Fruit fly (Drosophila melanogaster): ENCODE data around the gene CG31606.
A peak's percentile ranks its signal among the peaks of the same experiment; 100 is the strongest.

CG31606 gene

DNA sequence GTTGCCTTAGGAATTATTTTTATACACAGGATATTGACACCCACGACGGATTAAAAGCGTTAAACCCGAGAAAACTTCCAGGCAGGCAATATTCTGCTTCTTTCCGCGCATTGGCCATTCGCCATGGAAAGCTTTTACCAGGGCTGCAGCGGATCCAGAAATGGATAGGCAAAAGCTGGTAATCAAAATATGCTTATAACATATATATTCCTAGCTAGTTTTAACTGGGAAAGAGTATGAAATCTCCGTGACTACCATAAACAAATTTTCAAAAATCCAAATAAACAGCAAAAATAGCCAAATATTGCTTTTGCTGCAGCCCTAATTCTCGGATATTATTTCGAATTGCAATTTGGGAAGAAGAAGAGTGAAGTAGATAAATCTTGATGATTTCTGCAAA, 12.1 kb downstream of the CG31606 start, which contains the start of the genes PAPLA1 and Rbsn-5 (continued):
- TF ChIP-seq Ptx1 (GFP tag; IDR thresholded peaks at IDR 0.05) (peak; percentile 96), fru (optimal IDR thresholded peaks at IDR 0.05) (no peak), CG13287 (GFP tag; IDR thresholded peaks at IDR 0.05; ENCODE audit: partially characterized antibody) (no peak; the same call in 1 of the 2 replicates), CG13123 (GFP tag; optimal IDR thresholded peaks at IDR 0.05) (peak; percentile 91), CG30403 (GFP tag; optimal IDR thresholded peaks at IDR 0.05) (peak; percentile 97), org-1 (GFP tag; optimal IDR thresholded peaks at IDR 0.05) (peak; percentile 86), CG2875 (GFP tag; optimal IDR thresholded peaks at IDR 0.05) (peak; percentile 80), stwl (tag; optimal IDR thresholded peaks at IDR 0.05) (peak; percentile 65), Spps (tag; optimal IDR thresholded peaks at IDR 0.05) (peak; percentile 83), CG16813 (GFP tag; IDR thresholded peaks at IDR 0.05; ENCODE audit: partially characterized antibody) (no peak), Atf3 (GFP tag; optimal IDR thresholded peaks at IDR 0.05) (peak; percentile 94), CG18619 (GFP tag; optimal IDR thresholded peaks at IDR 0.05) (peak; percentile 88), CG11695 (GFP tag; IDR thresholded peaks at IDR 0.05) (peak; percentile 87), CG1024 (GFP tag; IDR thresholded peaks at IDR 0.05) (peak; percentile 76), CG9215 (GFP tag; IDR thresholded peaks at IDR 0.05) (peak; percentile 89), CG15514 (GFP tag; optimal IDR thresholded peaks at IDR 0.05) (peak; percentile 90), pzg (GFP tag; optimal IDR thresholded peaks at IDR 0.05) (peak; percentile 82), YL-1 (GFP tag; optimal IDR thresholded peaks at IDR 0.05) (peak; percentile 73), MESR4 (GFP tag; optimal IDR thresholded peaks at IDR 0.05) (peak; percentile 59), jigr1 (GFP tag; IDR thresholded peaks at IDR 0.05) (peak; percentile 87), CG18011 (GFP tag; optimal IDR thresholded peaks at IDR 0.05) (peak; percentile 86), gce (GFP tag; IDR thresholded peaks at IDR 0.05) (peak; percentile 74; the same call in 2 of the 3 replicates), ind (GFP tag; optimal IDR thresholded peaks at IDR 0.05) (peak; percentile 97), row (GFP tag; IDR thresholded peaks at IDR 0.05) (peak; percentile 97), CG14860 (GFP tag; IDR thresholded peaks at IDR 0.05; ENCODE audit: partially characterized antibody) (no peak), peb (GFP tag; IDR thresholded peaks at IDR 0.05) (peak; percentile 87), bsh (GFP tag; optimal IDR thresholded peaks at IDR 0.05) (peak; percentile 82 to 95), ssp (GFP tag; IDR thresholded peaks at IDR 0.05) (peak; percentile 84), Lpt (GFP tag; optimal IDR thresholded peaks at IDR 0.05) (no peak), Bgb (GFP tag; IDR thresholded peaks at IDR 0.05; ENCODE audit: partially characterized antibody) (peak; percentile 15; the same call in 1 of the 2 replicates), CG31388 (GFP tag; optimal IDR thresholded peaks at IDR 0.05) (peak; percentile 89), NC2α (GFP tag; optimal IDR thresholded peaks at IDR 0.05) (peak; percentile 88), zfh1 (GFP tag; IDR thresholded peaks at IDR 0.05) (peak; percentile 93), unc-4 (GFP tag; IDR thresholded peaks at IDR 0.05; ENCODE audit: partially characterized antibody) (no peak), toy (GFP tag; IDR thresholded peaks at IDR 0.05) (peak; percentile 55; the same call in 1 of the 2 replicates), cas (GFP tag; IDR thresholded peaks at IDR 0.05) (peak; percentile 87), CG7271 (tag; optimal IDR thresholded peaks at IDR 0.05) (peak; percentile 85), CG11723 (GFP tag; optimal IDR thresholded peaks at IDR 0.05) (peak; percentile 84), gcm2 (GFP tag; optimal IDR thresholded peaks at IDR 0.05) (peak; percentile 92), ham (GFP tag; IDR thresholded peaks at IDR 0.05) (peak; percentile 87), CG8478 (optimal IDR thresholded peaks at IDR 0.05) (no peak), Sin3A (optimal IDR thresholded peaks at IDR 0.05) (peak; percentile 25), CG12744 (GFP tag; optimal IDR thresholded peaks at IDR 0.05) (peak; percentile 89), PHDP (tag; optimal IDR thresholded peaks at IDR 0.05) (peak; percentile 94), exex (tag; optimal IDR thresholded peaks at IDR 0.05) (peak; percentile 93), CG6254 (GFP tag; optimal IDR thresholded peaks at IDR 0.05) (peak; percentile 64), zf30C (GFP tag; optimal IDR thresholded peaks at IDR 0.05) (no peak), CG10321 (GFP tag; IDR thresholded peaks at IDR 0.05) (peak; percentile 59), gsb (GFP tag; IDR thresholded peaks at IDR 0.05) (peak; percentile 77; the same call in 1 of the 2 replicates), hth (optimal IDR thresholded peaks at IDR 0.05) (no peak), CG4360 (GFP tag; IDR thresholded peaks at IDR 0.05) (peak; percentile 52; the same call in 1 of the 2 replicates), sens-2 (GFP tag; IDR thresholded peaks at IDR 0.05) (peak; percentile 75)

All from whole organism, embryonic.